Fruit fly (Drosophila melanogaster) whole organism, embryonic: ENCODE measurements around the gene Exn.

ENCODE experiments used
- BEAF-32 ChIP-seq: fragments of 200-800 bp; sonication (Bioruptor generic); optimal IDR thresholded peaks from 3 replicates; lab custom pipeline; 2017; ENCODE audit warnings: missing biosample characterization, missing genetic modification characterization, mild to moderate bottlenecking, moderate library complexity, missing genetic modification reagents
- CG14441 ChIP-seq: fragments of 200-800 bp; sonication (Bioruptor generic); IDR thresholded peaks from 2 replicates; pipeline ENCODE4 v1.3.6; 2022; ENCODE audit warnings: missing biosample characterization, missing genetic modification characterization
- CG15479 ChIP-seq: fragments of 200-800 bp; sonication (Bioruptor generic); optimal IDR thresholded peaks from 3 replicates; lab custom pipeline; 2019; ENCODE audit warnings: missing biosample characterization, mild to moderate bottlenecking, missing genetic modification characterization, moderate library complexity
- CG15514 ChIP-seq: fragments of 200-800 bp; sonication (Bioruptor generic); optimal IDR thresholded peaks from 3 replicates; lab custom pipeline; 2017; ENCODE audit warnings: missing biosample characterization, missing genetic modification characterization, mild to moderate bottlenecking, moderate library complexity, missing genetic modification reagents
- CG1603 ChIP-seq: fragments of 200-800 bp; sonication (Bioruptor generic); optimal IDR thresholded peaks from 2 replicates; lab custom pipeline; 2019; ENCODE audit warnings: missing biosample characterization, mild to moderate bottlenecking, missing genetic modification characterization, moderate library complexity
- CG2199 ChIP-seq: fragments of 200-800 bp; sonication (Bioruptor generic); IDR thresholded peaks from 3 replicates; pipeline ENCODE4 v1.3.6; 2022; ENCODE audit warnings: missing biosample characterization, missing genetic modification characterization
- CG30020 ChIP-seq: fragments of 200-800 bp; optimal IDR thresholded peaks from 2 replicates; lab custom pipeline; 2019; ENCODE audit warnings: missing biosample characterization, mild to moderate bottlenecking, missing genetic modification characterization, moderate library complexity
- CG32772 ChIP-seq: fragments of 200-800 bp; sonication (Bioruptor generic); IDR thresholded peaks from 2 replicates; pipeline ENCODE4 v1.3.6; 2022; ENCODE audit warnings: missing biosample characterization, missing genetic modification characterization
- CG3281 ChIP-seq: fragments of 200-800 bp; sonication (Bioruptor generic); optimal IDR thresholded peaks from 3 replicates; lab custom pipeline; 2017; ENCODE audit warnings: missing biosample characterization, mild to moderate bottlenecking, missing genetic modification characterization
- CG3847 ChIP-seq: fragments of 200-800 bp; sonication (Bioruptor generic); IDR thresholded peaks from 2 replicates; pipeline ENCODE4 v1.3.6; 2022; ENCODE audit warnings: missing biosample characterization, missing genetic modification characterization
- CG42726 ChIP-seq: fragments of 200-800 bp; sonication (Bioruptor generic); IDR thresholded peaks from 2 replicates; pipeline ENCODE4 v1.3.6; 2022; ENCODE audit warnings: missing biosample characterization, missing genetic modification characterization; ENCODE audit not compliant: partially characterized antibody
- CG4707 ChIP-seq: fragments of 200-800 bp; sonication (Bioruptor generic); optimal IDR thresholded peaks from 2 replicates; lab custom pipeline; 2018; ENCODE audit warnings: missing biosample characterization, mild to moderate bottlenecking, missing genetic modification characterization, moderate library complexity
- CG6765 ChIP-seq: fragments of 200-800 bp; sonication (Bioruptor generic); optimal IDR thresholded peaks from 3 replicates; lab custom pipeline; 2017; ENCODE audit warnings: missing biosample characterization, mild to moderate bottlenecking, missing genetic modification characterization
- CG6791 ChIP-seq: fragments of 200-800 bp; sonication (Bioruptor generic); IDR thresholded peaks from 3 replicates; pipeline ENCODE4 v1.3.6; 2022; ENCODE audit warnings: missing biosample characterization, missing genetic modification characterization; ENCODE audit not compliant: partially characterized antibody
- CG7987 ChIP-seq: fragments of 200-800 bp; sonication (Bioruptor generic); optimal IDR thresholded peaks from 2 replicates; lab custom pipeline; 2018; ENCODE audit warnings: missing biosample characterization, mild to moderate bottlenecking, missing genetic modification characterization, moderate library complexity
- Camta ChIP-seq: fragments of 200-800 bp; sonication (Bioruptor generic); optimal IDR thresholded peaks from 2 replicates; lab custom pipeline; 2016; ENCODE audit warnings: missing biosample characterization, missing genetic modification characterization
- Chrac-16 ChIP-seq: fragments of 200-800 bp; sonication (Bioruptor generic); optimal IDR thresholded peaks from 3 replicates; lab custom pipeline; 2016; ENCODE audit warnings: missing biosample characterization, missing genetic modification characterization
- D19B ChIP-seq: fragments of 200-800 bp; sonication (Bioruptor generic); optimal IDR thresholded peaks from 2 replicates; lab custom pipeline; 2017; ENCODE audit warnings: missing biosample characterization, mild to moderate bottlenecking, missing genetic modification characterization
- Deaf1 ChIP-seq: fragments of 200-800 bp; optimal IDR thresholded peaks from 3 replicates; lab custom pipeline; 2019; ENCODE audit warnings: missing biosample characterization, mild to moderate bottlenecking, missing genetic modification characterization, moderate library complexity
- Doc3 ChIP-seq: fragments of 200-800 bp; sonication (Bioruptor generic); IDR thresholded peaks from 3 replicates; pipeline ENCODE4 v1.3.6; 2022; ENCODE audit warnings: missing biosample characterization, missing genetic modification characterization; ENCODE audit not compliant: partially characterized antibody
- Dref ChIP-seq: fragments of 200-800 bp; sonication (Bioruptor generic); IDR thresholded peaks from 2 replicates; pipeline ENCODE4 v1.3.6; 2022; ENCODE audit warnings: missing biosample characterization, missing genetic modification characterization
- Eip74EF ChIP-seq, 2 experiments: fragments of 200-800 bp in 1 of 2; fragments of >200 bp in 1 of 2; sonication (Bioruptor generic) in 1 of 2; optimal IDR thresholded peaks; 2 replicates each; lab custom pipeline; 2017 to 2019; ENCODE audit warnings: missing biosample characterization in 2 of 2, missing genetic modification characterization in 2 of 2, mild to moderate bottlenecking in 1 of 2, moderate library complexity in 1 of 2
- Elba2 ChIP-seq: fragments of 200-800 bp; sonication (Bioruptor generic); optimal IDR thresholded peaks from 3 replicates; lab custom pipeline; 2016; ENCODE audit warnings: missing biosample characterization, missing genetic modification characterization
- Gug ChIP-seq: fragments of 200-800 bp; sonication (Bioruptor generic); IDR thresholded peaks from 4 replicates; pipeline ENCODE4 v1.3.6; 2022; ENCODE audit warnings: missing biosample characterization, missing genetic modification characterization
- HLH54F ChIP-seq: fragments of 200-800 bp; sonication (Bioruptor generic); optimal IDR thresholded peaks from 3 replicates; lab custom pipeline; 2016; ENCODE audit warnings: missing biosample characterization, missing genetic modification characterization
- Hey ChIP-seq: fragments of 200-800 bp; sonication (Bioruptor generic); optimal IDR thresholded peaks from 3 replicates; lab custom pipeline; 2018; ENCODE audit warnings: missing biosample characterization, mild to moderate bottlenecking, missing genetic modification characterization
- NK7.1 ChIP-seq: fragments of 200-800 bp; sonication (Bioruptor generic); optimal IDR thresholded peaks from 3 replicates; lab custom pipeline; 2016; ENCODE audit warnings: missing biosample characterization, missing genetic modification characterization
- Six4 ChIP-seq: fragments of 200-800 bp; sonication (Bioruptor generic); optimal IDR thresholded peaks from 2 replicates; lab custom pipeline; 2016; ENCODE audit warnings: missing biosample characterization, missing genetic modification characterization
- Sry-β ChIP-seq: fragments of 200-800 bp; sonication (Bioruptor generic); optimal IDR thresholded peaks from 2 replicates; lab custom pipeline; 2018; ENCODE audit warnings: missing biosample characterization, mild to moderate bottlenecking, missing genetic modification characterization, moderate library complexity
- Usf ChIP-seq: fragments of 200-800 bp; sonication (Bioruptor generic); optimal IDR thresholded peaks from 2 replicates; lab custom pipeline; 2017; ENCODE audit warnings: missing genotype, missing biosample characterization, missing genetic modification characterization
- Xbp1 ChIP-seq: fragments of 200-800 bp; sonication (Bioruptor generic); optimal IDR thresholded peaks from 3 replicates; lab custom pipeline; 2016; ENCODE audit warnings: missing biosample characterization, mild to moderate bottlenecking, missing genetic modification characterization
- al ChIP-seq: fragments of 200-800 bp; sonication (Bioruptor generic); IDR thresholded peaks from 2 replicates; pipeline ENCODE4 v1.3.6; 2022; ENCODE audit warnings: missing biosample characterization, missing genetic modification characterization
- ato ChIP-seq: fragments of 200-800 bp; sonication (Bioruptor generic); IDR thresholded peaks from 2 replicates; pipeline ENCODE4 v1.3.6; 2022; ENCODE audit warnings: missing biosample characterization, missing genetic modification characterization; ENCODE audit not compliant: partially characterized antibody
- btn ChIP-seq: fragments of 200-800 bp; sonication (Bioruptor generic); optimal IDR thresholded peaks from 2 replicates; lab custom pipeline; 2016; ENCODE audit warnings: missing biosample characterization, missing genetic modification characterization
- cg ChIP-seq: fragments of 200-800 bp; sonication (Bioruptor generic); optimal IDR thresholded peaks from 3 replicates; lab custom pipeline; 2019; ENCODE audit warnings: missing biosample characterization, mild to moderate bottlenecking, missing genetic modification characterization, moderate library complexity
- cwo ChIP-seq: fragments of 200-800 bp; sonication (Bioruptor generic); optimal IDR thresholded peaks from 3 replicates; lab custom pipeline; 2017; ENCODE audit warnings: missing biosample characterization, missing genetic modification characterization, mild to moderate bottlenecking, moderate library complexity, missing genetic modification reagents
- dmrt11E ChIP-seq: fragments of 200-800 bp; sonication (Bioruptor generic); optimal IDR thresholded peaks from 3 replicates; lab custom pipeline; 2018; ENCODE audit warnings: missing biosample characterization, mild to moderate bottlenecking, missing genetic modification characterization, moderate library complexity
- ewg ChIP-seq: fragments of 200-800 bp; sonication (Bioruptor generic); optimal IDR thresholded peaks from 3 replicates; lab custom pipeline; 2017; ENCODE audit warnings: mild to moderate bottlenecking, missing biosample characterization, missing genetic modification reagents, missing genetic modification characterization
- exex ChIP-seq: fragments of 200-800 bp; sonication (Bioruptor generic); optimal IDR thresholded peaks from 4 replicates; lab custom pipeline; 2018; ENCODE audit warnings: missing biosample characterization, mild to moderate bottlenecking, missing genetic modification characterization, moderate library complexity
- ftz-f1 ChIP-seq: fragments of 200-800 bp; sonication (Bioruptor generic); optimal IDR thresholded peaks from 2 replicates; lab custom pipeline; 2016; ENCODE audit warnings: missing biosample characterization, missing genetic modification characterization
- hbn ChIP-seq: fragments of 200-800 bp; sonication (Bioruptor generic); IDR thresholded peaks from 2 replicates; pipeline ENCODE4 v1.3.6; 2022; ENCODE audit warnings: missing biosample characterization, missing genetic modification characterization; ENCODE audit not compliant: partially characterized antibody
- klu ChIP-seq: fragments of 200-800 bp; sonication (Bioruptor generic); IDR thresholded peaks from 2 replicates; pipeline ENCODE4 v1.3.6; 2022; ENCODE audit warnings: missing biosample characterization, missing genetic modification characterization
- knrl ChIP-seq: fragments of 200-800 bp; sonication (Bioruptor generic); IDR thresholded peaks from 3 replicates; pipeline ENCODE4 v1.3.6; 2022; ENCODE audit warnings: missing biosample characterization, missing genetic modification characterization; ENCODE audit not compliant: partially characterized antibody
- pum ChIP-seq: fragments of 200-800 bp; sonication (Bioruptor generic); optimal IDR thresholded peaks from 2 replicates; lab custom pipeline; 2016; ENCODE audit warnings: missing biosample characterization, missing genetic modification characterization
- ranshi ChIP-seq: fragments of 200-800 bp; sonication (Bioruptor generic); IDR thresholded peaks from 2 replicates; pipeline ENCODE4 v1.3.6; 2022; ENCODE audit warnings: missing biosample characterization, missing genetic modification characterization
- run ChIP-seq: fragments of 200-800 bp; sonication (Bioruptor generic); optimal IDR thresholded peaks from 3 replicates; lab custom pipeline; 2018; ENCODE audit warnings: missing biosample characterization, mild to moderate bottlenecking, missing genetic modification characterization
- tna ChIP-seq: fragments of 200-800 bp; sonication (Bioruptor generic); IDR thresholded peaks from 2 replicates; pipeline ENCODE4 v1.3.6; 2022; ENCODE audit warnings: missing biosample characterization, missing genetic modification characterization; ENCODE audit not compliant: partially characterized antibody

Exn gene

DNA sequence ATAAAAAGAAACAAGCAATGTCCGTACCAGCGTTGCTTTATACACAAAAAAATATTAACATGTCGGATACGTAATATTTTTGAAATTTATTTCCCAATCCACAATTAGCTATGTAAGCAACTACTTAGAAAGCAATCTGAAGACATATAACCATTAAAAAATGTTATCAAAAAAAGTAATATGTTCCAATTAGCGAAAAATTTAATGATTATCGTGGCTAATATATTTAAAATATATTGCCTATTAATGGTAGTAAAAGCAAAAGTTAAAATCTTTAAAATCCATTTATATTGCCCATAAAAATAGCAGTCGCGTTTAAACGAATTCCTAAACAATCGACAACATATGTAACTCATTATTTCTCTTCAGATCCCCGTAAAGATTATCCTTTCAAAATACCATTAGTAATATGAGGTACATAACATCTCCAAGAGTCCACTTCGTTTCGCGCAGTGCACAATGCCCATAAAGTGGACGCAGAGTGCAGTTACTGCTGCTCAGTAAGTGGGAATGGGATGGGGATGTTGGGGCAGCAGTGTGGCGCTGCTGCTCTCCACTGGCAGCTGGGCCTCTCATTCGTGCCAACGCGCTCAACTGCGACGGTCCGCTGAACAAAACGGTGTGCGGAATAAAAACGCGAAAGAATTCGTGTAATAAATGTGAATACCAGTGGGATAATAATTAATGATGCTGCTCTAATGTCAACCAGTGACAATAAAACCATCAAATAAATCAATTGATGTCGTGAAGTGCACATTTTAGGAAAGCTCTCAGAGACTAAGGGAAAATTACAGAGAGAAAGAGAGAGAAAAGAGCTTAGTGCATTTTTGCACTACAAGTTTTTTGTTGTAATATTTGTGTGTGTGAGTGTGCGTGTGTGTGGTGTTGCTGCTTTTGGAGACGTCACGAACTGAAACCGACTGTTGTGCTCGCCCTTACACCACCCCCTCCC, 16.5 kb downstream of the Exn start (continued):
- TF ChIP-seq Six4 (GFP tag; lab: Kevin White, UChicago) (peak; percentile 5), Usf (GFP tag; lab: Kevin White, UChicago) (no peak), CG30020 (tag; lab: Kevin White, UChicago) (no peak), HLH54F (GFP tag; lab: Kevin White, UChicago) (no peak), dmrt11E (tag; lab: Kevin White, UChicago) (no peak), Eip74EF (GFP tag; optimal IDR thresholded peaks at IDR 0.05; lab: Kevin White, UChicago) (no peak), CG15514 (GFP tag; lab: Kevin White, UChicago) (no peak), btn (no peak), Chrac-16 (GFP tag; lab: Kevin White, UChicago) (peak; percentile 29), Gug (GFP tag; lab: Robert Waterston, UW) (peak; percentile 61; the same call in 2 of the 4 replicates), pum (GFP tag; lab: Kevin White, UChicago) (no peak), Camta (GFP tag; lab: Kevin White, UChicago) (peak; percentile 31), Elba2 (GFP tag; lab: Kevin White, UChicago) (no peak), CG4707 (no peak), cg (peak; percentile 52), CG3281 (peak; percentile 68), D19B (GFP tag; lab: Kevin White, UChicago) (peak; percentile 30), klu (GFP tag; lab: Robert Waterston, UW) (no peak), Dref (GFP tag; lab: Robert Waterston, UW) (no peak), CG6791 (GFP tag; lab: Robert Waterston, UW) (no peak), NK7.1 (GFP tag; lab: Kevin White, UChicago) (no peak), Doc3 (no peak), CG1603 (tag; lab: Kevin White, UChicago) (peak; percentile 46), CG14441 (GFP tag; lab: Robert Waterston, UW) (peak; percentile 37; the same call in 1 of the 2 replicates), CG2199 (GFP tag; lab: Robert Waterston, UW) (no peak), Deaf1 (tag; lab: Kevin White, UChicago) (no peak), BEAF-32 (no peak), run (tag; lab: Kevin White, UChicago) (no peak), cwo (peak; percentile 28), Xbp1 (GFP tag; lab: Kevin White, UChicago) (peak; percentile 59), al (GFP tag; lab: Robert Waterston, UW) (peak; percentile 49; the same call in 1 of the 2 replicates), ewg (GFP tag; lab: Kevin White, UChicago) (peak; percentile 39), CG32772 (GFP tag; lab: Robert Waterston, UW) (peak; percentile 29; the same call in 1 of the 2 replicates), CG42726 (GFP tag; lab: Robert Waterston, UW) (no peak), CG15479 (GFP tag; lab: Kevin White, UChicago) (no peak), Sry-β (GFP tag; lab: Kevin White, UChicago) (no peak), tna (no peak), ranshi (GFP tag; lab: Robert Waterston, UW) (peak; percentile 61), CG3847 (peak; percentile 29; the same call in 1 of the 2 replicates), ato (GFP tag; lab: Robert Waterston, UW) (no peak), hbn (GFP tag; lab: Robert Waterston, UW) (no peak), ftz-f1 (GFP tag; lab: Kevin White, UChicago) (no peak), Hey (no peak), knrl (GFP tag; lab: Robert Waterston, UW) (no peak), CG6765 (GFP tag; lab: Kevin White, UChicago) (no peak), exex (tag; lab: Kevin White, UChicago) (no peak), CG7987 (GFP tag; lab: Kevin White, UChicago) (no peak)
